Fruit fly (Drosophila melanogaster) S2 (cell line): ENCODE data around the gene CG11437.

Experiments used
- CG8478 ChIP-seq: fragments of >200 bp; optimal IDR thresholded peaks from 2 replicates; lab custom pipeline; 2018
- CTCF ChIP-seq, 2 experiments: fragments of >200 bp; optimal IDR thresholded peaks; 2 replicates each; lab custom pipeline; 2018

DNA sequence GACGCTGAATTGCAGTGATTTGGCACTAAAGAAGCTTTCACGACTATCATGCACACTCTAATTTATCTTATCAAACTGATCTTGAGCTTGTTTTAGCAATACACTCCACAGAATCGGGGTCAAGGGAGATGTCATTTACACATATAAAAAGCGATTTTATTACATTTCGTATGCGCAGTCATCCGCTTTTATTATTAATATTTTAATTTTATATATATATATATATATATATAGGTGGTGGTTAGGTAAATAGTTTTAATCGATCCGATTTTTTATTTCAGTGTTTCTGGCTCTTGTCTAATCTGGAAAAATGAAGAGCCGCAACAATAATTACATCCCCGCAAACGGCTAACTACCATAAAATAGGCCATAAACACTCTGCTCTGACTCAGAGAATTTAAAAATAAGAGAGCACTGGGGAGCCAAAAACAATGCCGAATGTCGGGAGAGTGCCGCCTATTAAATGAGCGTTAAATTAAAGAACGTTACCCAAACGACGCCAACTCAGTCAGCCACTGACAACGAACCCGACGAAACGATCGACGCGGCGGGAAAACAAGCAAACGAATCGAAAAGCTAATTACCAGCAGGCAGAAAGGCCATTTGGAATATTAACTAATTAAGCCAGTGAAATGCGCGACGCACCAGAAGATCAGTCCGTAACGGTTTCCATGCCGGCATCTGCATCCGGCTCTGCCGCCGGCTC lies 3.1 kb downstream of the CG11437 start:
- TF ChIP-seq CG8478 (no peak), CTCF (optimal IDR thresholded peaks at IDR 0.05; lab: Kevin White, UChicago) (no peak)
